Fruit fly (Drosophila melanogaster) whole organism, embryonic: ENCODE measurements around the gene Atg18b.
A peak's percentile ranks its signal among the peaks of the same experiment; 100 is the strongest.

Experiments
- Atf-2 ChIP-seq: fragments of 200-800 bp; sonication (Bioruptor generic); optimal IDR thresholded peaks from 2 replicates; lab custom pipeline; 2016; ENCODE audit warnings: missing biosample characterization, missing genetic modification characterization
- CG10267 ChIP-seq: fragments of 200-800 bp; sonication (Bioruptor generic); optimal IDR thresholded peaks from 2 replicates; lab custom pipeline; 2018; ENCODE audit warnings: missing biosample characterization, mild to moderate bottlenecking, missing genetic modification characterization, moderate library complexity
- CG11398 ChIP-seq: fragments of 200-800 bp; sonication (Bioruptor generic); optimal IDR thresholded peaks from 2 replicates; lab custom pipeline; 2016; ENCODE audit warnings: missing biosample characterization, missing genetic modification characterization
- CG12769 ChIP-seq: fragments of 200-800 bp; sonication (Bioruptor generic); optimal IDR thresholded peaks from 2 replicates; lab custom pipeline; 2019; ENCODE audit warnings: missing biosample characterization, mild to moderate bottlenecking, missing genetic modification characterization, moderate library complexity
- CG13894 ChIP-seq: fragments of 200-800 bp; sonication (Bioruptor generic); optimal IDR thresholded peaks from 3 replicates; lab custom pipeline; 2018; ENCODE audit warnings: missing biosample characterization, mild to moderate bottlenecking, missing genetic modification characterization, moderate library complexity
- CG17359 ChIP-seq: fragments of 200-800 bp; sonication (Bioruptor generic); optimal IDR thresholded peaks from 3 replicates; lab custom pipeline; 2018; ENCODE audit warnings: missing biosample characterization, mild to moderate bottlenecking, missing genetic modification characterization, moderate library complexity
- CG31388 ChIP-seq: fragments of 200-800 bp; sonication (Bioruptor generic); optimal IDR thresholded peaks from 2 replicates; lab custom pipeline; 2016; ENCODE audit warnings: missing biosample characterization, missing genetic modification characterization
- CG3163 ChIP-seq: fragments of 200-800 bp; sonication (Bioruptor generic); optimal IDR thresholded peaks from 3 replicates; lab custom pipeline; 2016; ENCODE audit warnings: missing biosample characterization, missing genetic modification characterization
- CG32767 ChIP-seq: fragments of 200-800 bp; sonication (Bioruptor generic); IDR thresholded peaks from 2 replicates; pipeline ENCODE4 v1.3.6; 2022; ENCODE audit warnings: missing biosample characterization, missing genetic modification characterization
- CG3281 ChIP-seq: fragments of 200-800 bp; sonication (Bioruptor generic); optimal IDR thresholded peaks from 3 replicates; lab custom pipeline; 2017; ENCODE audit warnings: missing biosample characterization, mild to moderate bottlenecking, missing genetic modification characterization
- CG6654 ChIP-seq: fragments of 200-800 bp; sonication (Bioruptor generic); optimal IDR thresholded peaks from 2 replicates; lab custom pipeline; 2017; ENCODE audit warnings: missing biosample characterization, mild to moderate bottlenecking, missing genetic modification characterization
- CG7839 ChIP-seq: fragments of 200-800 bp; sonication (Bioruptor generic); optimal IDR thresholded peaks from 3 replicates; lab custom pipeline; 2018; ENCODE audit warnings: missing biosample characterization, mild to moderate bottlenecking, missing genetic modification characterization, moderate library complexity
- CG8089 ChIP-seq: fragments of 200-800 bp; sonication (Bioruptor generic); optimal IDR thresholded peaks from 3 replicates; lab custom pipeline; 2016; ENCODE audit warnings: missing biosample characterization, missing genetic modification characterization
- CG8478 ChIP-seq: fragments of >200 bp; optimal IDR thresholded peaks from 2 replicates; lab custom pipeline; 2018
- CG9609 ChIP-seq: fragments of 200-800 bp; sonication (Bioruptor generic); optimal IDR thresholded peaks from 3 replicates; lab custom pipeline; 2016; ENCODE audit warnings: missing biosample characterization, missing genetic modification characterization
- Deaf1 ChIP-seq: fragments of 200-800 bp; optimal IDR thresholded peaks from 3 replicates; lab custom pipeline; 2019; ENCODE audit warnings: missing biosample characterization, mild to moderate bottlenecking, missing genetic modification characterization, moderate library complexity
- Drgx ChIP-seq: fragments of 200-800 bp; sonication (Bioruptor generic); IDR thresholded peaks from 2 replicates; pipeline ENCODE4 v1.3.6; 2022; ENCODE audit warnings: missing biosample characterization, missing genetic modification characterization
- Fer2 ChIP-seq: fragments of 200-800 bp; sonication (Bioruptor generic); optimal IDR thresholded peaks from 2 replicates; lab custom pipeline; 2018; ENCODE audit warnings: missing biosample characterization, mild to moderate bottlenecking, missing genetic modification characterization, moderate library complexity
- Fer3 ChIP-seq: fragments of 200-800 bp; sonication (Bioruptor generic); optimal IDR thresholded peaks from 2 replicates; lab custom pipeline; 2018; ENCODE audit warnings: missing biosample characterization, mild to moderate bottlenecking, missing genetic modification characterization, moderate library complexity
- Gug ChIP-seq: fragments of 200-800 bp; sonication (Bioruptor generic); IDR thresholded peaks from 4 replicates; pipeline ENCODE4 v1.3.6; 2022; ENCODE audit warnings: missing biosample characterization, missing genetic modification characterization
- Hr78 ChIP-seq, 2 experiments: fragments of 200-800 bp in 1 of 2; fragments of >200 bp in 1 of 2; sonication (Bioruptor generic) in 1 of 2; optimal IDR thresholded peaks; 2 replicates each; lab custom pipeline; 2017 to 2019; ENCODE audit warnings: missing biosample characterization in 2 of 2, missing genetic modification characterization in 2 of 2, mild to moderate bottlenecking in 1 of 2, moderate library complexity in 1 of 2
- Hsf ChIP-seq: fragments of 200-800 bp; sonication (Bioruptor generic); optimal IDR thresholded peaks from 3 replicates; lab custom pipeline; 2016; ENCODE audit warnings: missing biosample characterization, missing genetic modification characterization
- Med ChIP-seq: fragments of 200-800 bp; sonication (Bioruptor generic); peaks from one replicate; lab custom pipeline; 2016; ENCODE audit warnings: missing biosample characterization, missing genetic modification characterization, mild to moderate bottlenecking, inconsistent platforms, moderate library complexity
- NK7.1 ChIP-seq: fragments of 200-800 bp; sonication (Bioruptor generic); optimal IDR thresholded peaks from 3 replicates; lab custom pipeline; 2016; ENCODE audit warnings: missing biosample characterization, missing genetic modification characterization
- PHDP ChIP-seq: fragments of 200-800 bp; sonication (Bioruptor generic); optimal IDR thresholded peaks from 3 replicates; lab custom pipeline; 2018; ENCODE audit warnings: missing biosample characterization, mild to moderate bottlenecking, missing genetic modification characterization, moderate library complexity
- Ravus ChIP-seq: fragments of 200-800 bp; sonication (Bioruptor generic); IDR thresholded peaks from 2 replicates; pipeline ENCODE4 v1.3.6; 2022; ENCODE audit warnings: missing biosample characterization, missing genetic modification characterization
- Rfx ChIP-seq: fragments of 200-800 bp; sonication (Bioruptor generic); IDR thresholded peaks from 2 replicates; pipeline ENCODE4 v1.3.6; 2022; ENCODE audit warnings: missing biosample characterization, missing genetic modification characterization
- Scr ChIP-seq: fragments of 200-800 bp; sonication (Bioruptor generic); IDR thresholded peaks from 2 replicates; pipeline ENCODE4 v1.3.6; 2022; ENCODE audit warnings: missing biosample characterization, missing genetic modification characterization; ENCODE audit not compliant: partially characterized antibody
- Sry-β ChIP-seq: fragments of 200-800 bp; sonication (Bioruptor generic); optimal IDR thresholded peaks from 2 replicates; lab custom pipeline; 2018; ENCODE audit warnings: missing biosample characterization, mild to moderate bottlenecking, missing genetic modification characterization, moderate library complexity
- abd-A ChIP-seq: fragments of 200-800 bp; sonication (Bioruptor generic); optimal IDR thresholded peaks from 3 replicates; lab custom pipeline; 2019; ENCODE audit warnings: missing biosample characterization, mild to moderate bottlenecking, missing genetic modification characterization, moderate library complexity
- ap ChIP-seq: fragments of 200-800 bp; sonication (Bioruptor generic); IDR thresholded peaks from 2 replicates; pipeline ENCODE4 v1.3.6; 2022; ENCODE audit warnings: missing biosample characterization, missing genetic modification characterization
- cas ChIP-seq: fragments of 200-800 bp; sonication (Bioruptor generic); IDR thresholded peaks from 2 replicates; pipeline ENCODE4 v1.3.6; 2022; ENCODE audit warnings: missing biosample characterization, missing genetic modification characterization
- cato ChIP-seq: fragments of 200-800 bp; sonication (Bioruptor generic); optimal IDR thresholded peaks from 2 replicates; lab custom pipeline; 2016; ENCODE audit warnings: missing biosample characterization, missing genetic modification characterization, borderline replicate concordance
- chinmo ChIP-seq: fragments of 200-800 bp; sonication (Bioruptor generic); IDR thresholded peaks from 4 replicates; pipeline ENCODE4 v1.3.6; 2022; ENCODE audit warnings: missing biosample characterization, missing genetic modification characterization; ENCODE audit not compliant: partially characterized antibody
- croc ChIP-seq: fragments of 200-800 bp; sonication (Bioruptor generic); conservative IDR thresholded peaks from 3 replicates; pipeline ENCODE4 v1.3.6; 2022; ENCODE audit warnings: missing biosample characterization, missing genetic modification characterization
- dimm ChIP-seq: fragments of 200-800 bp; sonication (Bioruptor generic); IDR thresholded peaks from 2 replicates; pipeline ENCODE4 v1.3.6; 2022; ENCODE audit warnings: missing biosample characterization, missing genetic modification characterization
- dm ChIP-seq: fragments of 200-800 bp; sonication (Bioruptor generic); optimal IDR thresholded peaks from 3 replicates; lab custom pipeline; 2016; ENCODE audit warnings: missing biosample characterization, missing genetic modification characterization
- eve ChIP-seq, 2 experiments: fragments of >200 bp; optimal IDR thresholded peaks; 2 replicates each; lab custom pipeline; 2017; ENCODE audit warnings: missing biosample characterization in 2 of 2, missing genetic modification characterization in 2 of 2
- gsb ChIP-seq: fragments of 200-800 bp; sonication (Bioruptor generic); IDR thresholded peaks from 2 replicates; pipeline ENCODE4 v1.3.6; 2022; ENCODE audit warnings: missing biosample characterization, missing genetic modification characterization
- kah ChIP-seq: fragments of 200-800 bp; sonication (Bioruptor generic); optimal IDR thresholded peaks from 2 replicates; lab custom pipeline; 2018; ENCODE audit warnings: missing biosample characterization, mild to moderate bottlenecking, missing genetic modification characterization
- kni ChIP-seq: fragments of 200-800 bp; sonication (Bioruptor generic); optimal IDR thresholded peaks from 3 replicates; lab custom pipeline; 2017; ENCODE audit warnings: mild to moderate bottlenecking, missing biosample characterization, missing genetic modification reagents, missing genetic modification characterization
- mirr ChIP-seq: fragments of 200-800 bp; sonication (Bioruptor generic); optimal IDR thresholded peaks from 3 replicates; lab custom pipeline; 2018; ENCODE audit warnings: missing biosample characterization, mild to moderate bottlenecking, missing genetic modification characterization
- prd ChIP-seq, 3 experiments: fragments of >200 bp in 2 of 3; fragments of 200-800 bp in 1 of 3; sonication (Bioruptor generic) in 1 of 3; optimal IDR thresholded peaks in 2 of 3; IDR thresholded peaks in 1 of 3; 2 replicates in 2 of 3; 3 replicates in 1 of 3; pipeline versions ENCODE4 v1.3.6 to Lab custom; 2017 to 2022; ENCODE audit warnings: missing biosample characterization in 1 of 3, missing genetic modification characterization in 1 of 3
- sd ChIP-seq: fragments of 200-800 bp; sonication (Bioruptor generic); optimal IDR thresholded peaks from 3 replicates; lab custom pipeline; 2018; ENCODE audit warnings: missing biosample characterization, mild to moderate bottlenecking, missing genetic modification characterization, moderate library complexity
- sens ChIP-seq: fragments of 200-800 bp; sonication (Bioruptor generic); peaks from one replicate; lab custom pipeline; 2016; ENCODE audit warnings: missing biosample characterization, missing genetic modification characterization
- sqz ChIP-seq: fragments of 200-800 bp; sonication (Bioruptor generic); optimal IDR thresholded peaks from 3 replicates; lab custom pipeline; 2018; ENCODE audit warnings: missing biosample characterization, mild to moderate bottlenecking, missing genetic modification characterization
- stwl ChIP-seq: fragments of 200-800 bp; sonication (Bioruptor generic); optimal IDR thresholded peaks from 3 replicates; lab custom pipeline; 2018; ENCODE audit warnings: missing biosample characterization, mild to moderate bottlenecking, missing genetic modification characterization, moderate library complexity
- zen ChIP-seq: fragments of 200-800 bp; sonication (Bioruptor generic); optimal IDR thresholded peaks from 3 replicates; lab custom pipeline; 2018; ENCODE audit warnings: missing biosample characterization, mild to moderate bottlenecking, missing genetic modification characterization, moderate library complexity

Gene Atg18b

DNA sequence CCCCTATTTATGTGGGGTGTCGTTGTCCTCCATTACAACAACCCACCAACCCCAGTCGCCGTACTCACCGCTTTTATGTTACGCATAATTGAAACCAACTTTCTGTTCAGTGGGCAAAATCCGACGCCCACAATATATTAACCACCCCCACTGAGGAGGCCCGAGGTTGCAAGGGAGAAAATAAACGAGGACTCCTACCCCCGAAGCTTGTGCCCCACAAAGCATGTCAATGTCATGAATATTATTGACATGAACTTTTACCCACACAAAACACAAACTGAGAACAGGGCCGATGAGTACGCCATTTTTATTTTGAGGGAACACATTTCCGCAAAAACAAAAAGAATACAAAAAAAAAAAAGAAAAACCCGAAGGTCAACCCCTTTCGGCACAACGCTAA lies 27.6 kb upstream of the Atg18b start:
- TF ChIP-seq CG8478 (lab: Kevin White, UChicago) (no peak), dimm (GFP tag; lab: Robert Waterston, UW) (no peak), Gug (no peak), CG13894 (tag; lab: Kevin White, UChicago) (peak; percentile 32), Atf-2 (GFP tag; lab: Kevin White, UChicago) (no peak), CG11398 (GFP tag; lab: Kevin White, UChicago) (no peak), abd-A (tag; lab: Kevin White, UChicago) (peak; percentile 72), Deaf1 (tag; lab: Kevin White, UChicago) (peak; percentile 62), Fer2 (no peak), sd (no peak), CG17359 (no peak), zen (tag; lab: Kevin White, UChicago) (no peak), sqz (peak; percentile 54), eve (GFP tag; optimal IDR thresholded peaks at IDR 0.05; lab: Kevin White, UChicago) (no peak), dm (no peak), PHDP (no peak), Sry-β (GFP tag; lab: Kevin White, UChicago) (no peak), prd (optimal IDR thresholded peaks at IDR 0.05; lab: Kevin White, UChicago) (no peak), prd (GFP tag; IDR thresholded peaks at IDR 0.05; lab: Robert Waterston, UW) (no peak), cato (GFP tag; lab: Kevin White, UChicago) (no peak)

DNA sequence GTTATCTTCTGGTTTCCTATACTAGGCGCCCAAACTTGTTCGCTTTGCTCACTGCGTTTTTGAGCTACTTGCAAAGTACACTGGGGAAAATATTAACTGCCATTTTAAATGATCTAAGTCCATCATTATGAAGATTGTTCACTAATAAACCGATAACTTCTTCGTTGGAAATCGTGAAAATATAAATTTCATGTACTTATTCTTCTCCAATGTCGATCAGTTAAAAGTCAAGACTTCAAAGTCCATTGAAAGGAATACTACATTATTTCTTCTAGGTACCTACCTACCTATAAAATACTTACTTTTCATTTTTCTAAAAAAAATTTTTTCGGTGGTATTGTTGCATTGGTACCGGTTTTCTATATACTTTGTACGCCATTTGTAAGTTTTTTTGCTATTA lies 26.3 kb upstream of the Atg18b start:
- TF ChIP-seq Med (GFP tag; lab: Kevin White, UChicago) (peak; percentile 25), Drgx (GFP tag; lab: Robert Waterston, UW) (peak; percentile 53), NK7.1 (GFP tag; lab: Kevin White, UChicago) (no peak), CG3281 (GFP tag; lab: Kevin White, UChicago) (no peak), eve (GFP tag; optimal IDR thresholded peaks at IDR 0.05; lab: Kevin White, UChicago) (peak in 1 of 2 experiments; percentile 18), kah (GFP tag; lab: Kevin White, UChicago) (no peak), mirr (GFP tag; lab: Kevin White, UChicago) (no peak), Hr78 (GFP tag; optimal IDR thresholded peaks at IDR 0.05; lab: Kevin White, UChicago) (no peak), ap (no peak), CG9609 (GFP tag; lab: Kevin White, UChicago) (no peak), sens (GFP tag; lab: Kevin White, UChicago) (peak; percentile 23), CG3163 (GFP tag; lab: Kevin White, UChicago) (no peak), CG8089 (GFP tag; lab: Kevin White, UChicago) (no peak), CG32767 (GFP tag; lab: Robert Waterston, UW) (no peak), cas (GFP tag; lab: Robert Waterston, UW) (no peak), Rfx (GFP tag; lab: Robert Waterston, UW) (no peak)

- TF ChIP-seq Ravus (GFP tag; lab: Robert Waterston, UW) (no peak), chinmo (GFP tag; lab: Robert Waterston, UW) (peak; percentile 76; the same call in 1 of the 4 replicates), Scr (no peak), CG31388 (no peak), Hsf (GFP tag; lab: Kevin White, UChicago) (no peak), CG10267 (peak; percentile 24), Fer3 (tag; lab: Kevin White, UChicago) (no peak), gsb (no peak), croc (GFP tag; lab: Robert Waterston, UW) (no peak), stwl (tag; lab: Kevin White, UChicago) (peak; percentile 57), ap (no peak), Drgx (GFP tag; lab: Robert Waterston, UW) (peak; percentile 45; the same call in 1 of the 2 replicates), CG12769 (tag; lab: Kevin White, UChicago) (peak; percentile 8), CG6654 (no peak), Med (GFP tag; lab: Kevin White, UChicago) (peak; percentile 51), CG7839 (no peak), sens (GFP tag; lab: Kevin White, UChicago) (peak; percentile 61), kni (GFP tag; lab: Kevin White, UChicago) (peak; percentile 73)
Observed at dm6 chr2L:21245093-21245736, 24.8 kb upstream of the Atg18b start.
